Worm (Caenorhabditis elegans): ENCODE measurements around the gene Y49F6C.2.

Y49F6C.2 gene

DNA sequence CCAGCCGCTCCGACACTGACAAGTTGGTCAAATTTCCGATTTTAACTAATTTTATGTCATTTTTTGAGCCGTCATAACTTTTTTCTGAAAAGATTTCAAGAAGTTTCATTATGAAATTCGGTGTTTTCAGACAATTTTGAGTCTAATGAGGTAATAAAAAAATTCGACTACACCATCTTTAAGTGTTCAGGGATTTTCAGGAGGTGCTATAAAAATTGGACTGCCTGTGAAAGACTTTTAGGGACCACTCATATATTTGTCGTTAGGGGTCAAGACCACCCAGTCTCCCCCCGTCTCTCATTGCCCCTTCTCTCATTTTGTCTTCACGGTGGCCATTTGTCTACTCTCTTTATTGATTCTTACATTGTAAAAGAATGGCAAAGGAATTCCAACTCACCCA, 3.6 kb upstream of the Y49F6C.2 start, which contains the start of gene bath-10:
bath-10 (plus strand) TSS at position 301 of the 400 bp plus-strand sequence.
- TF ChIP-seq T26A5.8 (tag; optimal IDR thresholded peaks at IDR 0.05): no peak
- no peak for TF ChIP-seq unc-130 (GFP tag; optimal IDR thresholded peaks at IDR 0.05)
- no peak for TF ChIP-seq F57C9.4 (tag; optimal IDR thresholded peaks at IDR 0.05)
- no peak for TF ChIP-seq snpc-4 (GFP tag; optimal IDR thresholded peaks at IDR 0.05)
- no peak for TF ChIP-seq snpc-4 (tag; optimal IDR thresholded peaks at IDR 0.05)
- TF ChIP-seq attf-6 (GFP tag; IDR thresholded peaks at IDR 0.05): no peak
- no peak for TF ChIP-seq ztf-6 (GFP tag; IDR thresholded peaks at IDR 0.05)
- TF ChIP-seq akir-1 (GFP tag; optimal IDR thresholded peaks at IDR 0.05): no peak
- no peak for TF ChIP-seq ama-1 (optimal IDR thresholded peaks at IDR 0.05)
- no peak for TF ChIP-seq ama-1 (GFP tag; optimal IDR thresholded peaks at IDR 0.05)
- TF ChIP-seq madf-8 (GFP tag; conservative IDR thresholded peaks at IDR 0.05): no peak
- no peak for TF ChIP-seq lin-35 (GFP tag; optimal IDR thresholded peaks at IDR 0.05)
- TF ChIP-seq hmg-1.2 (GFP tag; IDR thresholded peaks at IDR 0.05): no peak
- TF ChIP-seq ceh-58 (GFP tag; IDR thresholded peaks at IDR 0.05): no peak
- no peak for TF ChIP-seq madf-10 (tag; optimal IDR thresholded peaks at IDR 0.05)
- TF ChIP-seq lin-54 (GFP tag; optimal IDR thresholded peaks at IDR 0.05): no peak
- TF ChIP-seq Y53G8AR.9 (GFP tag; conservative IDR thresholded peaks at IDR 0.05): no peak
- no peak for TF ChIP-seq pha-4 (tag; optimal IDR thresholded peaks at IDR 0.05)
- TF ChIP-seq mcd-1 (GFP tag; IDR thresholded peaks at IDR 0.05): no peak

ce11 chrII:3375302-3375701, 3.1 kb upstream of the Y49F6C.2 start:
- TF ChIP-seq rpc-1 (optimal IDR thresholded peaks at IDR 0.05) (no peak), rpc-1 (tag; optimal IDR thresholded peaks at IDR 0.05) (no peak), dpl-1 (GFP tag; optimal IDR thresholded peaks at IDR 0.05) (no peak), ccch-3 (GFP tag; optimal IDR thresholded peaks at IDR 0.05) (no peak), nfya-1 (tag; optimal IDR thresholded peaks at IDR 0.05; ENCODE audit: borderline replicate concordance, insufficient read depth) (no peak), let-526 (GFP tag; IDR thresholded peaks at IDR 0.05) (no peak), nhr-27 (tag; optimal IDR thresholded peaks at IDR 0.05) (no peak), nhr-90 (tag; optimal IDR thresholded peaks at IDR 0.05) (no peak), cebp-2 (GFP tag; IDR thresholded peaks at IDR 0.05) (no peak), aptf-2 (GFP tag; conservative IDR thresholded peaks at IDR 0.05) (no peak), F57C9.4 (tag; optimal IDR thresholded peaks at IDR 0.05) (no peak), zim-3 (tag; optimal IDR thresholded peaks at IDR 0.05) (no peak)

- TF ChIP-seq hmg-20 (GFP tag; IDR thresholded peaks at IDR 0.05) (no peak), attf-5 (GFP tag; optimal IDR thresholded peaks at IDR 0.05) (no peak), efl-1 (GFP tag; optimal IDR thresholded peaks at IDR 0.05) (no peak), somi-1 (GFP tag; optimal IDR thresholded peaks at IDR 0.05) (no peak), lin-40 (tag; optimal IDR thresholded peaks at IDR 0.05) (no peak), ceh-27 (GFP tag; optimal IDR thresholded peaks at IDR 0.05) (no peak), F10E7.11 (tag; optimal IDR thresholded peaks at IDR 0.05) (no peak), F57A8.1 (GFP tag; optimal IDR thresholded peaks at IDR 0.05) (no peak), F37B4.10 (GFP tag; IDR thresholded peaks at IDR 0.05) (no peak), T26A5.8 (tag; optimal IDR thresholded peaks at IDR 0.05) (no peak), F23B12.7 (tag; optimal IDR thresholded peaks at IDR 0.05; ENCODE audit: insufficient read depth) (no peak), K11D2.4 (GFP tag; IDR thresholded peaks at IDR 0.05) (no peak)
Observed at ce11 chrII:3376789-3377188, 1.6 kb upstream of the Y49F6C.2 start, which contains the start of gene bath-9. Gene bath-9 (plus strand): TSS chrII:3377089.

Data from whole organism, young adult.